Fruit fly (Drosophila melanogaster) whole organism, embryonic: Measurements from ENCODE around the gene CG32026.

Experiments used
- Ada2b ChIP-seq: fragments of 200-800 bp; sonication (Bioruptor generic); IDR thresholded peaks from 2 replicates; pipeline ENCODE4 v1.3.6; 2022; ENCODE audit warnings: missing biosample characterization, missing genetic modification characterization
- Blimp-1 ChIP-seq: fragments of 200-800 bp; sonication (Bioruptor generic); optimal IDR thresholded peaks from 3 replicates; lab custom pipeline; 2018; ENCODE audit warnings: missing biosample characterization, missing genetic modification characterization, mild to moderate bottlenecking, moderate library complexity, missing genetic modification reagents
- CG1024 ChIP-seq: fragments of 200-800 bp; sonication (Bioruptor generic); IDR thresholded peaks from 2 replicates; pipeline ENCODE4 v1.3.6; 2022; ENCODE audit warnings: missing biosample characterization, missing genetic modification characterization
- CG10565 ChIP-seq: fragments of 200-800 bp; sonication (Bioruptor generic); optimal IDR thresholded peaks from 3 replicates; lab custom pipeline; 2016; ENCODE audit warnings: missing biosample characterization, mild to moderate bottlenecking, missing genetic modification characterization
- CG10979 ChIP-seq: fragments of 200-800 bp; sonication (Bioruptor generic); optimal IDR thresholded peaks from 2 replicates; lab custom pipeline; 2018; ENCODE audit warnings: missing biosample characterization, mild to moderate bottlenecking, missing genetic modification characterization, moderate library complexity
- CG11456 ChIP-seq: fragments of 200-800 bp; sonication (Bioruptor generic); IDR thresholded peaks from 3 replicates; pipeline ENCODE4 v1.3.6; 2022; ENCODE audit warnings: missing biosample characterization, missing genetic modification characterization
- CG11696 ChIP-seq: fragments of 200-800 bp; sonication (Bioruptor generic); IDR thresholded peaks from 2 replicates; pipeline ENCODE4 v1.3.6; 2022; ENCODE audit warnings: missing biosample characterization, missing genetic modification characterization
- CG16813 ChIP-seq: fragments of 200-800 bp; sonication (Bioruptor generic); IDR thresholded peaks from 3 replicates; pipeline ENCODE4 v1.3.6; 2022; ENCODE audit warnings: missing biosample characterization, missing genetic modification characterization; ENCODE audit not compliant: partially characterized antibody
- CG17802 ChIP-seq: fragments of 200-800 bp; sonication (Bioruptor generic); optimal IDR thresholded peaks from 2 replicates; lab custom pipeline; 2018; ENCODE audit warnings: missing biosample characterization, mild to moderate bottlenecking, missing genetic modification characterization, moderate library complexity
- CG18599 ChIP-seq: fragments of 200-800 bp; sonication (Bioruptor generic); optimal IDR thresholded peaks from 3 replicates; lab custom pipeline; 2017; ENCODE audit warnings: missing biosample characterization, missing genetic modification characterization, mild to moderate bottlenecking, moderate library complexity, missing genetic modification reagents
- CG34422 ChIP-seq: fragments of 200-800 bp; sonication (Bioruptor generic); IDR thresholded peaks from 3 replicates; pipeline ENCODE4 v1.3.6; 2022; ENCODE audit warnings: missing biosample characterization, missing genetic modification characterization
- CG3726 ChIP-seq: fragments of 200-800 bp; sonication (Bioruptor generic); IDR thresholded peaks from 3 replicates; pipeline ENCODE4, ENCODE4 v1.3.6; 2022; ENCODE audit warnings: missing biosample characterization, missing genetic modification characterization
- CG5953 ChIP-seq: fragments of 200-800 bp; sonication (Bioruptor generic); IDR thresholded peaks from 2 replicates; pipeline ENCODE4 v1.3.6; 2022; ENCODE audit warnings: missing biosample characterization, missing genetic modification characterization
- CG7556 ChIP-seq: fragments of 200-800 bp; sonication (Bioruptor generic); optimal IDR thresholded peaks from 2 replicates; lab custom pipeline; 2017; ENCODE audit warnings: missing biosample characterization, mild to moderate bottlenecking, missing genetic modification characterization
- CG7987 ChIP-seq: fragments of 200-800 bp; sonication (Bioruptor generic); optimal IDR thresholded peaks from 2 replicates; lab custom pipeline; 2018; ENCODE audit warnings: missing biosample characterization, mild to moderate bottlenecking, missing genetic modification characterization, moderate library complexity
- CG8281 ChIP-seq: fragments of 200-800 bp; sonication (Bioruptor generic); optimal IDR thresholded peaks from 2 replicates; lab custom pipeline; 2018; ENCODE audit warnings: missing biosample characterization, mild to moderate bottlenecking, missing genetic modification characterization, moderate library complexity
- CrebB ChIP-seq: fragments of 200-800 bp; sonication (Bioruptor generic); optimal IDR thresholded peaks from 3 replicates; lab custom pipeline; 2018; ENCODE audit warnings: missing biosample characterization, mild to moderate bottlenecking, missing genetic modification characterization
- Dp ChIP-seq: fragments of 200-800 bp; sonication (Bioruptor generic); optimal IDR thresholded peaks from 2 replicates; lab custom pipeline; 2018; ENCODE audit warnings: missing biosample characterization, mild to moderate bottlenecking, missing genetic modification characterization, moderate library complexity
- Drgx ChIP-seq: fragments of 200-800 bp; sonication (Bioruptor generic); IDR thresholded peaks from 2 replicates; pipeline ENCODE4 v1.3.6; 2022; ENCODE audit warnings: missing biosample characterization, missing genetic modification characterization
- E2f1 ChIP-seq: fragments of 200-800 bp; sonication (Bioruptor generic); IDR thresholded peaks from 2 replicates; pipeline ENCODE4 v1.3.6; 2022; ENCODE audit warnings: missing biosample characterization, missing genetic modification characterization
- Eip74EF ChIP-seq, 2 experiments: fragments of 200-800 bp in 1 of 2; fragments of >200 bp in 1 of 2; sonication (Bioruptor generic) in 1 of 2; optimal IDR thresholded peaks; 2 replicates each; lab custom pipeline; 2017 to 2019; ENCODE audit warnings: missing biosample characterization in 2 of 2, missing genetic modification characterization in 2 of 2, mild to moderate bottlenecking in 1 of 2, moderate library complexity in 1 of 2
- Elba2 ChIP-seq: fragments of 200-800 bp; sonication (Bioruptor generic); optimal IDR thresholded peaks from 3 replicates; lab custom pipeline; 2016; ENCODE audit warnings: missing biosample characterization, missing genetic modification characterization
- Fer1 ChIP-seq: fragments of 200-800 bp; sonication (Bioruptor generic); optimal IDR thresholded peaks from 2 replicates; lab custom pipeline; 2017; ENCODE audit warnings: missing biosample characterization, mild to moderate bottlenecking, missing genetic modification characterization
- H2.0 ChIP-seq: fragments of 200-800 bp; sonication (Bioruptor generic); IDR thresholded peaks from 2 replicates; pipeline ENCODE4 v1.3.6; 2022; ENCODE audit warnings: missing biosample characterization, missing genetic modification characterization
- HHEX ChIP-seq: fragments of 200-800 bp; sonication (Bioruptor generic); optimal IDR thresholded peaks from 3 replicates; lab custom pipeline; 2017; ENCODE audit warnings: missing biosample characterization, mild to moderate bottlenecking, missing genetic modification characterization, missing genetic modification reagents
- Jarid2 ChIP-seq: fragments of 200-800 bp; sonication (Bioruptor generic); optimal IDR thresholded peaks from 3 replicates; lab custom pipeline; 2017; ENCODE audit warnings: mild to moderate bottlenecking, missing biosample characterization, missing genetic modification reagents, missing genetic modification characterization
- Lpt ChIP-seq: fragments of >200 bp; optimal IDR thresholded peaks from 2 replicates; lab custom pipeline; 2018; ENCODE audit warnings: missing biosample characterization, missing genetic modification characterization
- Mes4 ChIP-seq: fragments of 200-800 bp; sonication (Bioruptor generic); optimal IDR thresholded peaks from 2 replicates; lab custom pipeline; 2016; ENCODE audit warnings: missing biosample characterization, missing genetic modification characterization
- Oaz ChIP-seq: fragments of 200-800 bp; sonication (Bioruptor generic); IDR thresholded peaks from 2 replicates; pipeline ENCODE4 v1.3.6; 2022; ENCODE audit warnings: missing biosample characterization, missing genetic modification characterization
- TFAM ChIP-seq: fragments of 200-800 bp; sonication (Bioruptor generic); optimal IDR thresholded peaks from 2 replicates; lab custom pipeline; 2017; ENCODE audit warnings: missing biosample characterization, missing genetic modification characterization, inconsistent platforms
- Tbp ChIP-seq: fragments of >200 bp; optimal IDR thresholded peaks from 2 replicates; lab custom pipeline; 2018; ENCODE audit warnings: missing biosample characterization, missing genetic modification characterization
- Usf ChIP-seq: fragments of 200-800 bp; sonication (Bioruptor generic); optimal IDR thresholded peaks from 2 replicates; lab custom pipeline; 2017; ENCODE audit warnings: missing genotype, missing biosample characterization, missing genetic modification characterization
- ase ChIP-seq: fragments of 200-800 bp; sonication (Bioruptor generic); IDR thresholded peaks from 3 replicates; pipeline ENCODE4 v1.3.6; 2022; ENCODE audit warnings: missing biosample characterization, missing genetic modification characterization
- bab2 ChIP-seq: fragments of 200-800 bp; sonication (Bioruptor generic); optimal IDR thresholded peaks from 2 replicates; lab custom pipeline; 2016; ENCODE audit warnings: missing biosample characterization, missing genetic modification characterization
- croc ChIP-seq: fragments of 200-800 bp; sonication (Bioruptor generic); conservative IDR thresholded peaks from 3 replicates; pipeline ENCODE4 v1.3.6; 2022; ENCODE audit warnings: missing biosample characterization, missing genetic modification characterization
- da ChIP-seq: fragments of 200-800 bp; sonication (Bioruptor generic); optimal IDR thresholded peaks from 2 replicates; lab custom pipeline; 2016; ENCODE audit warnings: missing biosample characterization, missing genetic modification characterization
- dmrt99B ChIP-seq: fragments of 200-800 bp; sonication (Bioruptor generic); optimal IDR thresholded peaks from 2 replicates; lab custom pipeline; 2018; ENCODE audit warnings: missing biosample characterization, mild to moderate bottlenecking, missing genetic modification characterization, moderate library complexity
- gce ChIP-seq: fragments of 200-800 bp; sonication (Bioruptor generic); IDR thresholded peaks from 3 replicates; pipeline ENCODE4 v1.3.6; 2022; ENCODE audit warnings: missing biosample characterization, missing genetic modification characterization
- gro ChIP-seq: fragments of 200-800 bp; sonication (Bioruptor generic); optimal IDR thresholded peaks from 2 replicates; lab custom pipeline; 2016; ENCODE audit warnings: missing biosample characterization, missing genetic modification characterization
- klu ChIP-seq: fragments of 200-800 bp; sonication (Bioruptor generic); IDR thresholded peaks from 2 replicates; pipeline ENCODE4 v1.3.6; 2022; ENCODE audit warnings: missing biosample characterization, missing genetic modification characterization
- kni ChIP-seq: fragments of 200-800 bp; sonication (Bioruptor generic); optimal IDR thresholded peaks from 3 replicates; lab custom pipeline; 2017; ENCODE audit warnings: mild to moderate bottlenecking, missing biosample characterization, missing genetic modification reagents, missing genetic modification characterization
- lbe ChIP-seq: fragments of 200-800 bp; sonication (Bioruptor generic); optimal IDR thresholded peaks from 2 replicates; lab custom pipeline; 2016; ENCODE audit warnings: missing biosample characterization, mild to moderate bottlenecking, missing genetic modification characterization
- luna ChIP-seq: fragments of 200-800 bp; sonication (Bioruptor generic); optimal IDR thresholded peaks from 2 replicates; lab custom pipeline; 2016; ENCODE audit warnings: missing biosample characterization, missing genetic modification characterization
- nom ChIP-seq: fragments of 200-800 bp; sonication (Bioruptor generic); optimal IDR thresholded peaks from 2 replicates; lab custom pipeline; 2017; ENCODE audit warnings: missing biosample characterization, missing genetic modification characterization, mild to moderate bottlenecking, moderate library complexity, missing genetic modification reagents
- pan ChIP-seq, 4 experiments: fragments of >200 bp in 3 of 4; fragments of 200-800 bp in 1 of 4; sonication (Bioruptor generic) in 1 of 4; optimal IDR thresholded peaks in 3 of 4; IDR thresholded peaks in 1 of 4; 2 replicates each; pipeline versions ENCODE4 v1.3.6 to Lab custom; 2017 to 2022; ENCODE audit warnings: missing biosample characterization in 2 of 4, missing genetic modification characterization in 2 of 4, mixed read lengths in 1 of 4
- psq ChIP-seq: fragments of 200-800 bp; sonication (Bioruptor generic); optimal IDR thresholded peaks from 2 replicates; lab custom pipeline; 2017; ENCODE audit warnings: missing biosample characterization, missing genetic modification characterization
- sens-2 ChIP-seq: fragments of 200-800 bp; sonication (Bioruptor generic); IDR thresholded peaks from 2 replicates; pipeline ENCODE4 v1.3.6; 2022; ENCODE audit warnings: missing biosample characterization, missing genetic modification characterization
- slbo ChIP-seq: fragments of 200-800 bp; sonication (Bioruptor generic); IDR thresholded peaks from 2 replicates; pipeline ENCODE4 v1.3.6; 2022; ENCODE audit warnings: missing biosample characterization, missing genetic modification characterization
- sr ChIP-seq: fragments of 200-800 bp; sonication (Bioruptor generic); IDR thresholded peaks from 3 replicates; pipeline ENCODE4 v1.3.6; 2022; ENCODE audit warnings: missing biosample characterization, missing genetic modification characterization
- stc ChIP-seq: fragments of 200-800 bp; sonication (Bioruptor generic); IDR thresholded peaks from 2 replicates; pipeline ENCODE4 v1.3.6; 2022; ENCODE audit warnings: missing biosample characterization, missing genetic modification characterization
- stwl ChIP-seq: fragments of 200-800 bp; sonication (Bioruptor generic); optimal IDR thresholded peaks from 3 replicates; lab custom pipeline; 2018; ENCODE audit warnings: missing biosample characterization, mild to moderate bottlenecking, missing genetic modification characterization, moderate library complexity

CG32026 gene

dm6 chr3L:8870547-8870946 is 34.3 kb downstream of the CG32026 start (continued):
- TF ChIP-seq lbe (GFP tag; lab: Kevin White, UChicago) (no peak), croc (no peak), klu (GFP tag; lab: Robert Waterston, UW) (no peak), CG18599 (GFP tag; lab: Kevin White, UChicago) (no peak), dmrt99B (peak; percentile 27), luna (GFP tag; lab: Kevin White, UChicago) (no peak), CG3726 (GFP tag; lab: Robert Waterston, UW) (no peak), CG7556 (GFP tag; lab: Kevin White, UChicago) (no peak), Lpt (GFP tag; lab: Kevin White, UChicago) (no peak), Oaz (no peak), CG17802 (tag; lab: Kevin White, UChicago) (no peak), TFAM (GFP tag; lab: Kevin White, UChicago) (no peak), bab2 (no peak), Blimp-1 (peak; percentile 34), pan (optimal IDR thresholded peaks at IDR 0.05; lab: Kevin White, UChicago) (no peak), pan (GFP tag; optimal IDR thresholded peaks at IDR 0.05 in 1 of 2, IDR thresholded peaks at IDR 0.05 in 1 of 2) (no peak), H2.0 (GFP tag; lab: Robert Waterston, UW) (no peak), stwl (tag; lab: Kevin White, UChicago) (no peak), CG8281 (tag; lab: Kevin White, UChicago) (no peak), psq (GFP tag; lab: Kevin White, UChicago) (no peak), CG1024 (GFP tag; lab: Robert Waterston, UW) (no peak), Tbp (GFP tag; lab: Kevin White, UChicago) (no peak), CG11696 (GFP tag; lab: Robert Waterston, UW) (no peak), stc (0 out of 2 replicates have a peak, but pooled peaks have one; percentile 15), sr (GFP tag; lab: Robert Waterston, UW) (no peak), kni (GFP tag; lab: Kevin White, UChicago) (no peak), ase (GFP tag; lab: Robert Waterston, UW) (no peak), Dp (GFP tag; lab: Kevin White, UChicago) (no peak), HHEX (GFP tag; lab: Kevin White, UChicago) (no peak), Ada2b (0 out of 2 replicates have a peak, but pooled peaks have one; percentile 31), sens-2 (GFP tag; lab: Robert Waterston, UW) (no peak), gro (GFP tag; lab: Kevin White, UChicago) (no peak), CG5953 (GFP tag; lab: Robert Waterston, UW) (no peak), Elba2 (no peak), gce (no peak), CG34422 (GFP tag; lab: Robert Waterston, UW) (no peak), da (GFP tag; lab: Kevin White, UChicago) (no peak), Jarid2 (GFP tag; lab: Kevin White, UChicago) (no peak), CG7987 (GFP tag; lab: Kevin White, UChicago) (no peak), CG16813 (GFP tag; lab: Robert Waterston, UW) (no peak), Usf (no peak), CG11456 (no peak), Eip74EF (GFP tag; optimal IDR thresholded peaks at IDR 0.05; lab: Kevin White, UChicago) (no peak), Fer1 (GFP tag; lab: Kevin White, UChicago) (no peak), E2f1 (GFP tag; lab: Robert Waterston, UW) (0 out of 2 replicates have a peak, but pooled peaks have one; percentile 15), nom (GFP tag; lab: Kevin White, UChicago) (no peak), CG10565 (GFP tag; lab: Kevin White, UChicago) (no peak), CrebB (no peak), slbo (GFP tag; lab: Robert Waterston, UW) (no peak), Mes4 (GFP tag; lab: Kevin White, UChicago) (no peak), Drgx (GFP tag; lab: Robert Waterston, UW) (peak; percentile 89), CG10979 (peak; percentile 27)
